Worm (Caenorhabditis elegans) whole organism, L4 larva: ENCODE results near the gene clec-204.
A peak's percentile ranks its signal among the peaks of the same experiment; 100 is the strongest.

Experiments
- D1046.2 ChIP-seq: fragments of 200-800 bp; sonication (Bioruptor generic); IDR thresholded peaks from 2 replicates; pipeline ENCODE4 v1.3.6; 2022; ENCODE audit warnings: missing genetic modification characterization, missing compliant biosample characterization
- R02D3.7 ChIP-seq: fragments of 150-350 bp; sonication (generic microtip); optimal IDR thresholded peaks from 3 replicates; lab custom pipeline; 2014; ENCODE audit warnings: missing biosample characterization, missing genetic modification characterization
- T26A8.4 ChIP-seq: fragments of 200-800 bp; sonication (Bioruptor generic); IDR thresholded peaks from 2 replicates; pipeline ENCODE4 v1.3.6; 2022; ENCODE audit warnings: missing genetic modification characterization, missing compliant biosample characterization
- Y105C5A.15 ChIP-seq: fragments of 200-800 bp; sonication (Bioruptor generic); IDR thresholded peaks from 2 replicates; pipeline ENCODE4 v1.3.6; 2022; ENCODE audit warnings: missing genetic modification characterization, missing compliant biosample characterization
- Y48G9A.11 ChIP-seq: fragments of 200-800 bp; sonication (Bioruptor generic); IDR thresholded peaks from 2 replicates; pipeline ENCODE4 v1.3.6; 2022; ENCODE audit warnings: missing genetic modification reagents, missing genetic modification characterization, missing compliant biosample characterization
- Y5F2A.4 ChIP-seq: fragments of 200-800 bp; sonication (Bioruptor generic); optimal IDR thresholded peaks from 2 replicates; lab custom pipeline; 2018; ENCODE audit warnings: mild to moderate bottlenecking, missing genetic modification characterization, missing compliant biosample characterization
- ZK337.2 ChIP-seq: fragments of 200-800 bp; sonication (Bioruptor generic); IDR thresholded peaks from 2 replicates; pipeline ENCODE4 v1.3.6; 2022; ENCODE audit warnings: missing genetic modification reagents, missing genetic modification characterization, missing compliant biosample characterization
- ZK546.5 ChIP-seq, 2 experiments: sonication (generic microtip); optimal IDR thresholded peaks; 2 replicates each; lab custom pipeline; 2017; ENCODE audit warnings: missing biosample characterization in 2 of 2, missing genetic modification characterization in 2 of 2
- aly-2 ChIP-seq: sonication (generic microtip); optimal IDR thresholded peaks from 2 replicates; lab custom pipeline; 2018; ENCODE audit warnings: missing biosample characterization, missing genetic modification characterization
- arid-1 ChIP-seq: fragments of 200-800 bp; sonication (Bioruptor generic); conservative IDR thresholded peaks from 2 replicates; pipeline ENCODE4 v1.3.6; 2022; ENCODE audit warnings: missing genetic modification reagents, missing genetic modification characterization, missing compliant biosample characterization
- ceh-32 ChIP-seq: sonication (generic microtip); optimal IDR thresholded peaks from 2 replicates; lab custom pipeline; 2016; ENCODE audit warnings: mild to moderate bottlenecking, missing genetic modification characterization, missing compliant biosample characterization; ENCODE audit not compliant: poor library complexity
- ceh-44 ChIP-seq: fragments of 200-800 bp; sonication (Bioruptor generic); IDR thresholded peaks from 2 replicates; pipeline ENCODE4 v1.3.6; 2022; ENCODE audit warnings: missing genetic modification reagents, missing genetic modification characterization, missing compliant biosample characterization
- ceh-62 ChIP-seq: sonication (generic microtip); optimal IDR thresholded peaks from 2 replicates; lab custom pipeline; 2017; ENCODE audit warnings: missing biosample characterization, missing genetic modification characterization
- ceh-82 ChIP-seq: sonication (generic microtip); optimal IDR thresholded peaks from 2 replicates; lab custom pipeline; 2017; ENCODE audit warnings: missing biosample characterization, missing genetic modification characterization
- ces-1 ChIP-seq: fragments of 150-350 bp; sonication (generic microtip); optimal IDR thresholded peaks from 4 replicates; lab custom pipeline; 2014; ENCODE audit warnings: missing biosample characterization, missing genetic modification reagents, missing genetic modification characterization
- cey-2 ChIP-seq: sonication (generic microtip); optimal IDR thresholded peaks from 3 replicates; lab custom pipeline; 2017; ENCODE audit warnings: missing genetic modification characterization, mild to moderate bottlenecking, missing compliant biosample characterization, antibody characterized with exemption, borderline replicate concordance; ENCODE audit not compliant: insufficient read depth
- daf-16 ChIP-seq, 3 experiments: sonication (generic microtip); optimal IDR thresholded peaks; 2 replicates each; lab custom pipeline; 2016 to 2017; ENCODE audit warnings: missing genetic modification characterization in 3 of 3, missing genetic modification reagents in 3 of 3, mild to moderate bottlenecking in 2 of 3, missing compliant biosample characterization in 2 of 3, missing biosample characterization in 1 of 3, moderate library complexity in 1 of 3
- daf-19 ChIP-seq: fragments of 200-800 bp; sonication (Bioruptor generic); conservative IDR thresholded peaks from 2 replicates; pipeline ENCODE4 v1.3.6; 2022; ENCODE audit warnings: missing genetic modification characterization, missing compliant biosample characterization
- daf-8 ChIP-seq: fragments of 200-800 bp; sonication (Bioruptor generic); IDR thresholded peaks from 2 replicates; pipeline ENCODE4 v1.3.6; 2022; ENCODE audit warnings: missing genetic modification characterization, missing compliant biosample characterization
- dmd-9 ChIP-seq: fragments of 200-800 bp; sonication (Bioruptor generic); IDR thresholded peaks from 2 replicates; pipeline ENCODE4 v1.3.6; 2022; ENCODE audit warnings: missing genetic modification reagents, missing genetic modification characterization, missing compliant biosample characterization
- duxl-1 ChIP-seq: sonication (generic microtip); optimal IDR thresholded peaks from 2 replicates; lab custom pipeline; 2016; ENCODE audit warnings: mild to moderate bottlenecking, missing genetic modification characterization, moderate library complexity, missing compliant biosample characterization; ENCODE audit not compliant: poor library complexity
- dve-1 ChIP-seq: sonication (generic microtip); optimal IDR thresholded peaks from 2 replicates; lab custom pipeline; 2017; ENCODE audit warnings: antibody characterized with exemption, mild to moderate bottlenecking, missing genetic modification characterization, missing compliant biosample characterization; ENCODE audit not compliant: insufficient read depth
- egl-27 ChIP-seq: sonication (generic microtip); optimal IDR thresholded peaks from 3 replicates; lab custom pipeline; 2017; ENCODE audit warnings: missing biosample characterization, missing genetic modification reagents, missing genetic modification characterization
- fos-1 ChIP-seq: fragments of 150-350 bp; optimal IDR thresholded peaks from 2 replicates; lab custom pipeline; 2014; ENCODE audit warnings: missing biosample characterization, missing genetic modification characterization
- lim-7 ChIP-seq: fragments of 200-800 bp; sonication (Bioruptor generic); IDR thresholded peaks from 2 replicates; pipeline ENCODE4 v1.3.6; 2022; ENCODE audit warnings: missing genetic modification characterization, missing compliant biosample characterization
- lin-15B ChIP-seq: fragments of 150-350 bp; sonication (generic microtip); optimal IDR thresholded peaks from 3 replicates; lab custom pipeline; 2014; ENCODE audit warnings: missing biosample characterization, missing genetic modification characterization
- lin-29 ChIP-seq: fragments of 200-800 bp; sonication (Bioruptor generic); IDR thresholded peaks from 2 replicates; pipeline ENCODE4 v1.3.6; 2022; ENCODE audit warnings: missing genetic modification reagents, missing genetic modification characterization, missing compliant biosample characterization
- lin-38 ChIP-seq: fragments of 200-800 bp; sonication (Bioruptor generic); IDR thresholded peaks from 2 replicates; pipeline ENCODE4 v1.3.6; 2022; ENCODE audit warnings: missing genetic modification reagents, missing genetic modification characterization, missing compliant biosample characterization
- lin-39 ChIP-seq: fragments of 150-350 bp; optimal IDR thresholded peaks from 2 replicates; lab custom pipeline; 2014; ENCODE audit warnings: missing biosample characterization, missing genetic modification reagents, missing genetic modification characterization
- lir-3 ChIP-seq: sonication (generic microtip); optimal IDR thresholded peaks from 2 replicates; lab custom pipeline; 2016; ENCODE audit warnings: mild to moderate bottlenecking, missing genetic modification characterization, missing compliant biosample characterization
- lsy-2 ChIP-seq, 2 experiments: fragments of 150-350 bp in 1 of 2; sonication (generic microtip) in 1 of 2; optimal IDR thresholded peaks; 2 replicates each; lab custom pipeline; 2014 to 2017; ENCODE audit warnings: missing biosample characterization in 2 of 2, missing genetic modification characterization in 2 of 2
- mes-2 ChIP-seq: sonication (generic microtip); optimal IDR thresholded peaks from 2 replicates; lab custom pipeline; 2016; ENCODE audit warnings: missing genotype, mild to moderate bottlenecking, missing genetic modification characterization, missing compliant biosample characterization; ENCODE audit not compliant: poor library complexity, severe bottlenecking
- nhr-102 ChIP-seq: sonication (generic microtip); optimal IDR thresholded peaks from 2 replicates; lab custom pipeline; 2016; ENCODE audit warnings: mild to moderate bottlenecking, missing genetic modification characterization, moderate library complexity, missing compliant biosample characterization
- nhr-111 ChIP-seq: fragments of 200-800 bp; sonication (Bioruptor generic); optimal IDR thresholded peaks from 2 replicates; lab custom pipeline; 2018; ENCODE audit warnings: mild to moderate bottlenecking, missing genetic modification characterization, missing compliant biosample characterization
- nhr-42 ChIP-seq: fragments of 200-800 bp; sonication (Bioruptor generic); IDR thresholded peaks from 2 replicates; pipeline ENCODE4 v1.3.6; 2022; ENCODE audit warnings: missing genetic modification characterization, missing compliant biosample characterization
- nhr-76 ChIP-seq: fragments of 150-350 bp; optimal IDR thresholded peaks from 2 replicates; lab custom pipeline; 2014; ENCODE audit warnings: missing biosample characterization, missing genetic modification characterization
- nhr-77 ChIP-seq: fragments of 150-350 bp; optimal IDR thresholded peaks from 2 replicates; lab custom pipeline; 2014; ENCODE audit warnings: missing biosample characterization, missing genetic modification characterization
- php-3 ChIP-seq: fragments of 200-800 bp; sonication (Bioruptor generic); IDR thresholded peaks from 2 replicates; pipeline ENCODE4 v1.3.6; 2022; ENCODE audit warnings: missing genetic modification reagents, missing genetic modification characterization, missing compliant biosample characterization
- pqm-1 ChIP-seq: sonication (generic microtip); optimal IDR thresholded peaks from 2 replicates; lab custom pipeline; 2017; ENCODE audit warnings: missing biosample characterization, missing genetic modification characterization
- rbr-2 ChIP-seq: sonication (generic microtip); optimal IDR thresholded peaks from 2 replicates; lab custom pipeline; 2016; ENCODE audit warnings: missing genotype, missing genetic modification characterization, missing compliant biosample characterization
- set-16 ChIP-seq: fragments of 200-800 bp; sonication (Bioruptor generic); IDR thresholded peaks from 2 replicates; pipeline ENCODE4 v1.3.6; 2022; ENCODE audit warnings: missing genetic modification reagents, missing genetic modification characterization, missing compliant biosample characterization
- snpc-1.2 ChIP-seq: fragments of 200-800 bp; sonication (Bioruptor generic); IDR thresholded peaks from 2 replicates; pipeline ENCODE4 v1.3.6; 2022; ENCODE audit warnings: missing genetic modification reagents, missing genetic modification characterization, missing compliant biosample characterization
- tag-97 ChIP-seq: fragments of 200-800 bp; sonication (Bioruptor generic); IDR thresholded peaks from 2 replicates; pipeline ENCODE4 v1.3.6; 2022; ENCODE audit warnings: missing genetic modification characterization, missing compliant biosample characterization
- tra-1 ChIP-seq: fragments of 200-800 bp; sonication (Bioruptor generic); IDR thresholded peaks from 2 replicates; pipeline ENCODE4 v1.3.6; 2022; ENCODE audit warnings: missing genetic modification reagents, missing genetic modification characterization, missing compliant biosample characterization
- unc-62 ChIP-seq, 3 experiments: fragments of 150-350 bp in 1 of 3; sonication (generic microtip); optimal IDR thresholded peaks in 2 of 3; peaks in 1 of 3; 1 replicate in 1 of 3; 2 replicates in 2 of 3; lab custom pipeline; 2014 to 2017; ENCODE audit warnings: missing biosample characterization in 3 of 3, missing genetic modification characterization in 3 of 3, missing genetic modification reagents in 3 of 3, missing genotype in 1 of 3
- zfp-2 ChIP-seq: sonication (generic microtip); optimal IDR thresholded peaks from 2 replicates; lab custom pipeline; 2016; ENCODE audit warnings: mild to moderate bottlenecking, missing genetic modification characterization, missing compliant biosample characterization
- zfp-3 ChIP-seq: fragments of 200-800 bp; sonication (Bioruptor generic); conservative IDR thresholded peaks from 2 replicates; pipeline ENCODE4 v1.3.6; 2022; ENCODE audit warnings: missing genetic modification reagents, missing genetic modification characterization, missing compliant biosample characterization
- ztf-11 ChIP-seq: fragments of 150-350 bp; optimal IDR thresholded peaks from 2 replicates; lab custom pipeline; 2014; ENCODE audit warnings: missing biosample characterization, missing genetic modification characterization

Gene clec-204

ce11 chrV:1804645-1805559 is 47.9 kb downstream of the clec-204 start, which contains the start of the genes hsp-16.2 and hsp-16.41:
TSS of gene hsp-16.2 (minus strand) at chrV:1804957.
TSS of gene hsp-16.41 (plus strand) at chrV:1805178.
- TF ChIP-seq tra-1 (GFP tag; lab: Robert Waterston, UW), result no peak
- TF ChIP-seq daf-19 (GFP tag; lab: Robert Waterston, UW), result no peak
- TF ChIP-seq nhr-102 (tag; lab: Kevin White, UChicago), result no peak
- TF ChIP-seq zfp-2 (tag; lab: Kevin White, UChicago), result no peak
- no peak for TF ChIP-seq php-3 (GFP tag; lab: Robert Waterston, UW)
- no peak for TF ChIP-seq set-16 (GFP tag; lab: Robert Waterston, UW)
- peak in 1 of 2 experiments; percentile 29 for TF ChIP-seq unc-62 (GFP tag; optimal IDR thresholded peaks at IDR 0.05 in 1 of 2; lab: Kevin White, UChicago)
- TF ChIP-seq unc-62 (tag; optimal IDR thresholded peaks at IDR 0.05; lab: Kevin White, UChicago), result no peak
- TF ChIP-seq ceh-62 (tag; lab: Kevin White, UChicago), result no peak
- TF ChIP-seq snpc-1.2 (GFP tag; lab: Robert Waterston, UW), result no peak
- no peak for TF ChIP-seq ceh-32 (tag; lab: Kevin White, UChicago)
- 0 out of 2 replicates have a peak, but pooled peaks have one; percentile 38 for TF ChIP-seq D1046.2 (GFP tag; lab: Robert Waterston, UW)
- TF ChIP-seq daf-16 (GFP tag; optimal IDR thresholded peaks at IDR 0.05; lab: Kevin White, UChicago), result peak in 1 of 2 experiments; percentile 90
- peak; percentile 77 for TF ChIP-seq daf-16 (tag; optimal IDR thresholded peaks at IDR 0.05; lab: Kevin White, UChicago)
- no peak for TF ChIP-seq lin-15B (tag; lab: Kevin White, UChicago)
- TF ChIP-seq pqm-1 (tag; lab: Kevin White, UChicago), result no peak
- no peak for TF ChIP-seq egl-27
- TF ChIP-seq arid-1, result no peak
- no peak for TF ChIP-seq R02D3.7 (tag; lab: Kevin White, UChicago)
- no peak for TF ChIP-seq ceh-82 (tag; lab: Kevin White, UChicago)
- no peak for TF ChIP-seq ztf-11 (tag; lab: Kevin White, UChicago)
- TF ChIP-seq Y48G9A.11 (GFP tag; lab: Robert Waterston, UW), result no peak
- no peak for TF ChIP-seq lim-7
- no peak for TF ChIP-seq Y105C5A.15 (GFP tag; lab: Robert Waterston, UW)
- TF ChIP-seq mes-2, result no peak
- TF ChIP-seq Y5F2A.4 (GFP tag; lab: Kevin White, UChicago), result no peak
- no peak; the same call in 1 of the 2 replicates for TF ChIP-seq T26A8.4
- TF ChIP-seq nhr-77 (tag; lab: Kevin White, UChicago), result no peak
- TF ChIP-seq dmd-9, result no peak
- peak; percentile 59 for TF ChIP-seq rbr-2 (tag; lab: Kevin White, UChicago)
- TF ChIP-seq zfp-3 (GFP tag; lab: Robert Waterston, UW), result no peak
- TF ChIP-seq duxl-1 (tag; lab: Kevin White, UChicago), result no peak
- no peak for TF ChIP-seq nhr-76 (tag; lab: Kevin White, UChicago)
- no peak for TF ChIP-seq aly-2 (tag; lab: Kevin White, UChicago)
- TF ChIP-seq ZK337.2, result no peak
- TF ChIP-seq lin-38 (GFP tag; lab: Robert Waterston, UW), result peak; percentile 45
- TF ChIP-seq ZK546.5 (tag; optimal IDR thresholded peaks at IDR 0.05; lab: Kevin White, UChicago), result no peak
- TF ChIP-seq tag-97 (GFP tag; lab: Robert Waterston, UW), result no peak
- no peak for TF ChIP-seq ces-1 (GFP tag; lab: Kevin White, UChicago)
- no peak for TF ChIP-seq lir-3
- TF ChIP-seq nhr-42 (GFP tag; lab: Robert Waterston, UW), result no peak
- no peak for TF ChIP-seq cey-2 (tag; lab: Kevin White, UChicago)
- no peak for TF ChIP-seq lin-29 (GFP tag; lab: Robert Waterston, UW)
- TF ChIP-seq dve-1, result peak; percentile 66
- no peak for TF ChIP-seq fos-1
- TF ChIP-seq daf-8 (GFP tag; lab: Robert Waterston, UW), result no peak
- TF ChIP-seq nhr-111 (GFP tag; lab: Kevin White, UChicago), result no peak
- TF ChIP-seq lin-39 (tag; lab: Kevin White, UChicago), result no peak
- no peak for TF ChIP-seq ceh-44 (GFP tag; lab: Robert Waterston, UW)
- peak in 1 of 2 experiments; percentile 77 for TF ChIP-seq lsy-2 (tag; optimal IDR thresholded peaks at IDR 0.05; lab: Kevin White, UChicago)
